Fruit fly (Drosophila melanogaster) whole organism, embryonic: ENCODE data around the gene Cyp28c1.

Experiments
- Aef1 ChIP-seq: fragments of 200-800 bp; sonication (Bioruptor generic); IDR thresholded peaks from 3 replicates; pipeline ENCODE4 v1.3.6; 2022; ENCODE audit warnings: missing biosample characterization, missing genetic modification characterization
- Atf6 ChIP-seq: fragments of 200-800 bp; sonication (Bioruptor generic); IDR thresholded peaks from 2 replicates; pipeline ENCODE4 v1.3.6; 2022; ENCODE audit warnings: missing biosample characterization, missing genetic modification characterization
- CG10209 ChIP-seq: fragments of 200-800 bp; sonication (Bioruptor generic); optimal IDR thresholded peaks from 3 replicates; lab custom pipeline; 2017; ENCODE audit warnings: missing biosample characterization, mild to moderate bottlenecking, missing genetic modification characterization, missing genetic modification reagents
- CG10321 ChIP-seq: fragments of 200-800 bp; sonication (Bioruptor generic); IDR thresholded peaks from 2 replicates; pipeline ENCODE4 v1.3.6; 2022; ENCODE audit warnings: missing biosample characterization, missing genetic modification characterization
- CG10543 ChIP-seq: fragments of 200-800 bp; sonication (Bioruptor generic); optimal IDR thresholded peaks from 3 replicates; lab custom pipeline; 2017; ENCODE audit warnings: missing biosample characterization, mild to moderate bottlenecking, missing genetic modification characterization, moderate library complexity
- CG11695 ChIP-seq: fragments of 200-800 bp; sonication (Bioruptor generic); IDR thresholded peaks from 3 replicates; pipeline ENCODE4 v1.3.6; 2022; ENCODE audit warnings: missing biosample characterization, missing genetic modification characterization
- CG12659 ChIP-seq: fragments of 200-800 bp; sonication (Bioruptor generic); optimal IDR thresholded peaks from 3 replicates; lab custom pipeline; 2017; ENCODE audit warnings: mild to moderate bottlenecking, missing biosample characterization, missing genetic modification reagents, missing genetic modification characterization
- CG13296 ChIP-seq: fragments of 200-800 bp; sonication (Bioruptor generic); optimal IDR thresholded peaks from 3 replicates; lab custom pipeline; 2018; ENCODE audit warnings: missing biosample characterization, mild to moderate bottlenecking, missing genetic modification characterization
- CG14441 ChIP-seq: fragments of 200-800 bp; sonication (Bioruptor generic); IDR thresholded peaks from 2 replicates; pipeline ENCODE4 v1.3.6; 2022; ENCODE audit warnings: missing biosample characterization, missing genetic modification characterization
- CG15269 ChIP-seq: fragments of 200-800 bp; sonication (Bioruptor generic); optimal IDR thresholded peaks from 2 replicates; lab custom pipeline; 2018; ENCODE audit warnings: missing biosample characterization, mild to moderate bottlenecking, missing genetic modification characterization, moderate library complexity
- CG17361 ChIP-seq: fragments of 200-800 bp; sonication (Bioruptor generic); IDR thresholded peaks from 3 replicates; pipeline ENCODE4 v1.3.6; 2022; ENCODE audit warnings: missing biosample characterization, missing genetic modification characterization
- CG2120 ChIP-seq: fragments of 200-800 bp; sonication (Bioruptor generic); optimal IDR thresholded peaks from 3 replicates; lab custom pipeline; 2016; ENCODE audit warnings: missing biosample characterization, missing genetic modification characterization
- CG2712 ChIP-seq: fragments of 200-800 bp; optimal IDR thresholded peaks from 3 replicates; lab custom pipeline; 2019; ENCODE audit warnings: missing biosample characterization, mild to moderate bottlenecking, missing genetic modification characterization, moderate library complexity
- CG32532 ChIP-seq: fragments of 200-800 bp; sonication (Bioruptor generic); IDR thresholded peaks from 2 replicates; pipeline ENCODE4 v1.3.6; 2022; ENCODE audit warnings: missing biosample characterization, missing genetic modification characterization
- CG4730 ChIP-seq: fragments of 200-800 bp; sonication (Bioruptor generic); IDR thresholded peaks from 2 replicates; pipeline ENCODE4 v1.3.6; 2022; ENCODE audit warnings: missing biosample characterization, missing genetic modification characterization
- CG4820 ChIP-seq: fragments of 200-800 bp; sonication (Bioruptor generic); optimal IDR thresholded peaks from 3 replicates; lab custom pipeline; 2016; ENCODE audit warnings: missing biosample characterization, missing genetic modification characterization
- CG7839 ChIP-seq: fragments of 200-800 bp; sonication (Bioruptor generic); optimal IDR thresholded peaks from 3 replicates; lab custom pipeline; 2018; ENCODE audit warnings: missing biosample characterization, mild to moderate bottlenecking, missing genetic modification characterization, moderate library complexity
- CoRest ChIP-seq: fragments of 200-800 bp; sonication (Bioruptor generic); optimal IDR thresholded peaks from 3 replicates; lab custom pipeline; 2018; ENCODE audit warnings: missing biosample characterization, mild to moderate bottlenecking, missing genetic modification characterization, moderate library complexity
- Fer1 ChIP-seq: fragments of 200-800 bp; sonication (Bioruptor generic); optimal IDR thresholded peaks from 2 replicates; lab custom pipeline; 2017; ENCODE audit warnings: missing biosample characterization, mild to moderate bottlenecking, missing genetic modification characterization
- Hr3 ChIP-seq: fragments of 200-800 bp; sonication (Bioruptor generic); optimal IDR thresholded peaks from 3 replicates; lab custom pipeline; 2016; ENCODE audit warnings: missing biosample characterization, missing genetic modification characterization
- NC2β ChIP-seq: fragments of 200-800 bp; sonication (Bioruptor generic); optimal IDR thresholded peaks from 2 replicates; lab custom pipeline; 2016; ENCODE audit warnings: missing biosample characterization, missing genetic modification characterization
- Nf-YC ChIP-seq: fragments of 200-800 bp; optimal IDR thresholded peaks from 3 replicates; lab custom pipeline; 2019; ENCODE audit warnings: missing biosample characterization, mild to moderate bottlenecking, missing genetic modification characterization, moderate library complexity
- Oli ChIP-seq: fragments of 200-800 bp; sonication (Bioruptor generic); optimal IDR thresholded peaks from 2 replicates; lab custom pipeline; 2018; ENCODE audit warnings: missing biosample characterization, mild to moderate bottlenecking, missing genetic modification characterization, moderate library complexity
- Ptx1 ChIP-seq: fragments of 200-800 bp; sonication (Bioruptor generic); IDR thresholded peaks from 2 replicates; pipeline ENCODE4 v1.3.6; 2022; ENCODE audit warnings: missing biosample characterization, missing genetic modification characterization
- Rfx ChIP-seq: fragments of 200-800 bp; sonication (Bioruptor generic); IDR thresholded peaks from 2 replicates; pipeline ENCODE4 v1.3.6; 2022; ENCODE audit warnings: missing biosample characterization, missing genetic modification characterization
- ase ChIP-seq: fragments of 200-800 bp; sonication (Bioruptor generic); IDR thresholded peaks from 3 replicates; pipeline ENCODE4 v1.3.6; 2022; ENCODE audit warnings: missing biosample characterization, missing genetic modification characterization
- cg ChIP-seq: fragments of 200-800 bp; sonication (Bioruptor generic); optimal IDR thresholded peaks from 3 replicates; lab custom pipeline; 2019; ENCODE audit warnings: missing biosample characterization, mild to moderate bottlenecking, missing genetic modification characterization, moderate library complexity
- croc ChIP-seq: fragments of 200-800 bp; sonication (Bioruptor generic); conservative IDR thresholded peaks from 3 replicates; pipeline ENCODE4 v1.3.6; 2022; ENCODE audit warnings: missing biosample characterization, missing genetic modification characterization
- dmrt11E ChIP-seq: fragments of 200-800 bp; sonication (Bioruptor generic); optimal IDR thresholded peaks from 3 replicates; lab custom pipeline; 2018; ENCODE audit warnings: missing biosample characterization, mild to moderate bottlenecking, missing genetic modification characterization, moderate library complexity
- dmrt99B ChIP-seq: fragments of 200-800 bp; sonication (Bioruptor generic); optimal IDR thresholded peaks from 2 replicates; lab custom pipeline; 2018; ENCODE audit warnings: missing biosample characterization, mild to moderate bottlenecking, missing genetic modification characterization, moderate library complexity
- dysf ChIP-seq: fragments of 200-800 bp; sonication (Bioruptor generic); IDR thresholded peaks from 3 replicates; pipeline ENCODE4 v1.3.6; 2022; ENCODE audit warnings: missing biosample characterization, missing genetic modification characterization
- fd96Cb ChIP-seq: fragments of 200-800 bp; sonication (Bioruptor generic); optimal IDR thresholded peaks from 2 replicates; lab custom pipeline; 2018; ENCODE audit warnings: missing biosample characterization, mild to moderate bottlenecking, missing genetic modification characterization, moderate library complexity
- gem ChIP-seq: fragments of 200-800 bp; sonication (Bioruptor generic); optimal IDR thresholded peaks from 2 replicates; lab custom pipeline; 2019; ENCODE audit warnings: missing biosample characterization, mild to moderate bottlenecking, missing genetic modification characterization, moderate library complexity
- grau ChIP-seq: fragments of 200-800 bp; optimal IDR thresholded peaks from 3 replicates; lab custom pipeline; 2019; ENCODE audit warnings: missing biosample characterization, mild to moderate bottlenecking, missing genetic modification characterization, moderate library complexity
- ind ChIP-seq: fragments of 200-800 bp; sonication (Bioruptor generic); optimal IDR thresholded peaks from 3 replicates; lab custom pipeline; 2016; ENCODE audit warnings: missing biosample characterization, missing genetic modification characterization
- kay ChIP-seq: fragments of 200-800 bp; sonication (Bioruptor generic); optimal IDR thresholded peaks from 2 replicates; lab custom pipeline; 2016; ENCODE audit warnings: missing biosample characterization, missing genetic modification characterization
- lilli ChIP-seq: fragments of 200-800 bp; sonication (Bioruptor generic); optimal IDR thresholded peaks from 3 replicates; lab custom pipeline; 2016; ENCODE audit warnings: missing biosample characterization, missing genetic modification characterization
- mam ChIP-seq: fragments of 200-800 bp; sonication (Bioruptor generic); optimal IDR thresholded peaks from 3 replicates; lab custom pipeline; 2016; ENCODE audit warnings: missing biosample characterization, missing genetic modification characterization
- otp ChIP-seq: fragments of 200-800 bp; sonication (Bioruptor generic); IDR thresholded peaks from 3 replicates; pipeline ENCODE4, ENCODE4 v1.3.6; 2022; ENCODE audit warnings: missing biosample characterization, missing genetic modification characterization
- pfk ChIP-seq: fragments of 200-800 bp; sonication (Bioruptor generic); optimal IDR thresholded peaks from 2 replicates; lab custom pipeline; 2018; ENCODE audit warnings: missing biosample characterization, mild to moderate bottlenecking, missing genetic modification characterization, moderate library complexity
- pho ChIP-seq: fragments of 200-800 bp; sonication (Bioruptor generic); optimal IDR thresholded peaks from 2 replicates; lab custom pipeline; 2016; ENCODE audit warnings: missing biosample characterization, missing genetic modification characterization
- phol ChIP-seq: fragments of 200-800 bp; sonication (Bioruptor generic); optimal IDR thresholded peaks from 3 replicates; lab custom pipeline; 2018; ENCODE audit warnings: missing biosample characterization, mild to moderate bottlenecking, missing genetic modification characterization, moderate library complexity
- pita ChIP-seq: fragments of 200-800 bp; sonication (Bioruptor generic); optimal IDR thresholded peaks from 2 replicates; lab custom pipeline; 2017; ENCODE audit warnings: missing biosample characterization, mild to moderate bottlenecking, missing genetic modification characterization
- prd ChIP-seq, 3 experiments: fragments of >200 bp in 2 of 3; fragments of 200-800 bp in 1 of 3; sonication (Bioruptor generic) in 1 of 3; optimal IDR thresholded peaks in 2 of 3; IDR thresholded peaks in 1 of 3; 2 replicates in 2 of 3; 3 replicates in 1 of 3; pipeline versions ENCODE4 v1.3.6 to Lab custom; 2017 to 2022; ENCODE audit warnings: missing biosample characterization in 1 of 3, missing genetic modification characterization in 1 of 3
- row ChIP-seq: fragments of 200-800 bp; sonication (Bioruptor generic); IDR thresholded peaks from 3 replicates; pipeline ENCODE4 v1.3.6; 2022; ENCODE audit warnings: missing biosample characterization, missing genetic modification characterization
- salm ChIP-seq: fragments of 200-800 bp; sonication (Bioruptor generic); optimal IDR thresholded peaks from 2 replicates; lab custom pipeline; 2018; ENCODE audit warnings: missing biosample characterization, mild to moderate bottlenecking, missing genetic modification characterization
- sens ChIP-seq: fragments of 200-800 bp; sonication (Bioruptor generic); peaks from one replicate; lab custom pipeline; 2016; ENCODE audit warnings: missing biosample characterization, missing genetic modification characterization
- sisA ChIP-seq: fragments of 200-800 bp; sonication (Bioruptor generic); IDR thresholded peaks from 2 replicates; pipeline ENCODE4 v1.3.6; 2022; ENCODE audit warnings: missing biosample characterization, missing genetic modification characterization

Gene Cyp28c1

dm6 chrX:11820284-11821075 is 18.9 kb upstream of the Cyp28c1 start:
- TF ChIP-seq row (peak; percentile 51), Atf6 (no peak), sens (GFP tag; lab: Kevin White, UChicago) (peak; percentile 58), salm (tag; lab: Kevin White, UChicago) (no peak), dmrt11E (tag; lab: Kevin White, UChicago) (no peak), ind (peak; percentile 19), dysf (GFP tag; lab: Robert Waterston, UW) (peak; percentile 44; the same call in 1 of the 3 replicates), Hr3 (peak; percentile 27), CG10209 (peak; percentile 5), CG11695 (GFP tag; lab: Robert Waterston, UW) (peak; percentile 17; the same call in 1 of the 3 replicates), grau (tag; lab: Kevin White, UChicago) (peak; percentile 79), ase (GFP tag; lab: Robert Waterston, UW) (no peak), Rfx (GFP tag; lab: Robert Waterston, UW) (0 out of 2 replicates have a peak, but pooled peaks have one; percentile 24), phol (tag; lab: Kevin White, UChicago) (peak; percentile 13), dmrt99B (peak; percentile 51), CG2712 (tag; lab: Kevin White, UChicago) (peak; percentile 2), cg (GFP tag; lab: Kevin White, UChicago) (peak; percentile 39), CG10321 (peak; percentile 26; the same call in 1 of the 2 replicates), CG4820 (peak; percentile 47), CG17361 (GFP tag; lab: Robert Waterston, UW) (0 out of 3 replicates have a peak, but pooled peaks have one; percentile 44), Fer1 (peak; percentile 5), fd96Cb (tag; lab: Kevin White, UChicago) (peak; percentile 7), CG14441 (GFP tag; lab: Robert Waterston, UW) (peak; percentile 33; the same call in 1 of the 2 replicates), pho (GFP tag; lab: Kevin White, UChicago) (peak; percentile 2), lilli (peak; percentile 11), NC2β (GFP tag; lab: Kevin White, UChicago) (no peak), Aef1 (GFP tag; lab: Robert Waterston, UW) (0 out of 3 replicates have a peak, but pooled peaks have one; percentile 14), kay (no peak), gem (peak; percentile 46), pita (GFP tag; lab: Kevin White, UChicago) (no peak), CG12659 (GFP tag; lab: Kevin White, UChicago) (peak; percentile 15), CG2120 (GFP tag; lab: Kevin White, UChicago) (peak; percentile 11), CG15269 (tag; lab: Kevin White, UChicago) (peak; percentile 41), otp (GFP tag; lab: Robert Waterston, UW) (0 out of 3 replicates have a peak, but pooled peaks have one; percentile 7), CG32532 (GFP tag; lab: Robert Waterston, UW) (peak; percentile 33; the same call in 1 of the 2 replicates), CG7839 (tag; lab: Kevin White, UChicago) (peak; percentile 20), prd (optimal IDR thresholded peaks at IDR 0.05; lab: Kevin White, UChicago) (no peak), prd (GFP tag; IDR thresholded peaks at IDR 0.05; lab: Robert Waterston, UW) (0 out of 3 replicates have a peak, but pooled peaks have one; percentile 11), CG4730 (GFP tag; lab: Robert Waterston, UW) (0 out of 2 replicates have a peak, but pooled peaks have one; percentile 3), pfk (GFP tag; lab: Kevin White, UChicago) (peak; percentile 21), Ptx1 (GFP tag; lab: Robert Waterston, UW) (peak; percentile 43; the same call in 1 of the 2 replicates), croc (GFP tag; lab: Robert Waterston, UW) (no peak), sisA (GFP tag; lab: Robert Waterston, UW) (0 out of 2 replicates have a peak, but pooled peaks have one; percentile 15), Nf-YC (tag; lab: Kevin White, UChicago) (peak; percentile 19), CoRest (peak; percentile 43), CG10543 (GFP tag; lab: Kevin White, UChicago) (peak; percentile 0), Oli (tag; lab: Kevin White, UChicago) (peak; percentile 14), CG13296 (GFP tag; lab: Kevin White, UChicago) (peak; percentile 30), mam (no peak)
